Fruit fly (Drosophila melanogaster): ENCODE results near the gene CG46318.

Gene CG46318

DNA sequence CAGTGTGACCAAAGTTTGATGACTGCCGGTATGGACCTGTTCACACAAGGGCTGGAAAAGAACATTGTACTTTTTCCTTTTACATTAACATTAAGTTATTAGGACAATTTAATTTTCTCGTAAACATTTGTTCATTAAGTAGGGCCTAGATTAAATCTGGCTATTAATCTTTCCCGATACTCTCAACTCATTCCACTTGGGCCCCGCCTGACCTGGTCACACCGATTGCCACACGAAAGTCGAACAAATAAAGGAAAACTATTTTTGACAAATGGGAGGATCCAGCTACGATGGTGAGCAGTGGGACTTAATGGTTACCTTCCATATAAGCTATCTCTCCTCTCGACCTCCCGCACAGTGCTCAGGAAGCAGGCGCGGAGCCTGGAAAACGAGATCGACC is 16.9 kb upstream of the CG46318 start, which contains the start of the genes Cpsf73 and Gos28:
Cpsf73 (minus strand) TSS at position 28 of the 400 bp plus-strand sequence.
Gos28 (plus strand) TSS at position 214 of the 400 bp plus-strand sequence.
- TF ChIP-seq bab1 (GFP tag; optimal IDR thresholded peaks at IDR 0.05), result peak; percentile 26
- peak; percentile 41 for TF ChIP-seq Crg-1 (GFP tag; optimal IDR thresholded peaks at IDR 0.05)
- no peak for TF ChIP-seq Hr96 (GFP tag; optimal IDR thresholded peaks at IDR 0.05)
- no peak for TF ChIP-seq CG12768 (GFP tag; optimal IDR thresholded peaks at IDR 0.05)
- no peak for TF ChIP-seq CG1620 (GFP tag; optimal IDR thresholded peaks at IDR 0.05)
- TF ChIP-seq Mnt (GFP tag; optimal IDR thresholded peaks at IDR 0.05), result peak; percentile 5
- no peak for TF ChIP-seq kay (GFP tag; ENCODE audit: borderline replicate concordance)
- no peak for TF ChIP-seq pad (GFP tag; optimal IDR thresholded peaks at IDR 0.05)
- TF ChIP-seq CG7101 (tag; optimal IDR thresholded peaks at IDR 0.05), result peak; percentile 37
- TF ChIP-seq CG11617 (GFP tag; optimal IDR thresholded peaks at IDR 0.05), result peak; percentile 24
- peak; percentile 37 for TF ChIP-seq CG14711 (tag; optimal IDR thresholded peaks at IDR 0.05)

DNA sequence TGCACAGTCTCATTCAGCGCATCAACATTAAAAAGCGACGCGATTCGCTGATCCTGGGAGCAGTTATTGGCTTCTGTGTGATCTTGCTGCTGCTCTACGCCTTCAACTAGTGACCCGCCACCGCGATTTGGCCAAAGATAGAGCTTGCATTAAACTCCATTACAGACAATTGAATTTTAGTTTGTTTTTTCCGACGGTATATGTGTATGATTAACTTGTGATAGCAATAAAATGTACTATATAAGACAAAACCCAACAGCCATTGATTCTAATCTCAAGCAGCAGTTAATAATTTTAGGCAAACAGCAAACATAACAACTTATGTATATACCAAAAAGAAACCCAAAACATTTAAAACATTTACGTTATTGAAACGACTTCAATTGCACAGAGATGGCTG is 15.3 kb upstream of the CG46318 start, which contains the start of gene CG31231:
CG31231 (plus strand) TSS at position 301 of the 400 bp plus-strand sequence.
- TF ChIP-seq Crg-1 (GFP tag; optimal IDR thresholded peaks at IDR 0.05) (no peak), Clk (GFP tag; optimal IDR thresholded peaks at IDR 0.05) (no peak)

DNA sequence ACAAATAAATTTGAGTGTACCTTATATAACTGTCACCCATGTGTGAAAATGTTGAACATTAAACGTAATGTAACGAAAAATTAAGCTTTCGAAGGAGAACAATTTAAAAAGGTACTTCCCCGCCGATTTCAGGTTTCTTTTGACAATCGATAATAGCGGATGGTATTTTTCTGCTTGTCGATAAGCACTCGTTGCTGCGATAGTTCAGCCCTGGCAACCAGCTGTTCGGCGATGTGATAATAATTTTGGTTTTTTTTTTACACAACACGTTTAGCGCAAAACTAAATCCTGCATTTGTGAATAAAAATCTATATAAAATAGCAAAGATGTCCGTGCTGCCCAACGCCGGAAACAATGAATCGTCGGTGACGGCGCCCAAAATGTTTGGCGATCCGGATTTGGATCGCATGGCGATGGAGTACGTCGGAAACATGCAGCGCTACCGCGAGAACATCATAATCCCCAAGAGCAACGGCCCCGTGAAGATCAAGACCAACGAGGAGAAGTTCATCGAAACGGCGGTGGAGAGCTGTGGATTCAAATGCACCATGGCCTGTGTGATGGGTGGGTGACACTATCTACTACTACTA is 12.7 kb upstream of the CG46318 start, which contains the start of gene CG31229:
CG31229 (plus strand) TSS at position 194 of the 590 bp plus-strand sequence.
- TF ChIP-seq CG7045 (GFP tag; optimal IDR thresholded peaks at IDR 0.05) (no peak), bab1 (GFP tag; optimal IDR thresholded peaks at IDR 0.05) (peak; percentile 53), CG11617 (GFP tag; optimal IDR thresholded peaks at IDR 0.05) (peak; percentile 14)

DNA sequence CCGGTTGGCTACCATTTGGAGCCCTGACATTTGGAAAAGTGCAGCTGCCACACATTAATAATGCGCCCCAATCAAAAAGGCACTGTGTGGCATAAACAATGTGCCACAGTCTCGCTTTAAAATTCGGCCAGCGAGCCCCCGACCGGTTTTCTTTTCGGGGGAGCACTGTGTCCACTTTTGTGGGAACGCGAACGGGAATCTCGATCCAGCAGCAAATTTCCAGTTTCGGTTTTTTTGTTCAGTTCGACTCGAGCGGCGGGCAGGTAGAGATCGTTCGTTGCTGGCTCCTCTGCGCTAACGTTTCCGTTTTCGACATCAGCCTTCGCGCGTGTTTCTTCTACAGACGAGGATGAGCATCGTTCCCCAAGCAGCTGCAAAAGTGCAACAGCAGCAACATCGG is 11.3 kb upstream of the CG46318 start, which contains the start of gene CG7702:
CG7702 (plus strand) TSS at position 239 of the 400 bp plus-strand sequence.
- TF ChIP-seq pad (GFP tag; optimal IDR thresholded peaks at IDR 0.05) (no peak), ovo (GFP tag; optimal IDR thresholded peaks at IDR 0.05) (no peak)

DNA sequence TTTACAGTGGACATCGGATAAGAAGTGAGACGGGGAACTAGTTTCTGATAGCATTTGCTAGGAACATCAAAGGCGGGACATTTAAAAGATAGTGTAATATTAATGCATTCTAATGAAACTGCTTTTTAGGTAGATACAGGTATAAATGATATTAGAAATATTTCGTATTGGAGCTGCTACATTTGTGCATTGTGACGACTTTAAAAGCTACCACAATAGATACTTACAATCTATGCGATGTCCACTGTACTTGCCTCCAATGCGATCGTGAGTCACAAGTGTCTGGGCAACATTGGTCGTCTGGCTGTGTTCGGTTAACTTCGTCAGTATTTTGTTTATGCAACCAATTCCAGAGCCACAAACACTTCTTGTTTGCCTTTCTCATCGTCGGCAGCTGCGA is 10.6 kb upstream of the CG46318 start:
- TF ChIP-seq kay (GFP tag; ENCODE audit: borderline replicate concordance), result peak; percentile 25
- peak; percentile 7 for TF ChIP-seq Hr96 (GFP tag; optimal IDR thresholded peaks at IDR 0.05)
- no peak for TF ChIP-seq toe (GFP tag; optimal IDR thresholded peaks at IDR 0.05)

DNA sequence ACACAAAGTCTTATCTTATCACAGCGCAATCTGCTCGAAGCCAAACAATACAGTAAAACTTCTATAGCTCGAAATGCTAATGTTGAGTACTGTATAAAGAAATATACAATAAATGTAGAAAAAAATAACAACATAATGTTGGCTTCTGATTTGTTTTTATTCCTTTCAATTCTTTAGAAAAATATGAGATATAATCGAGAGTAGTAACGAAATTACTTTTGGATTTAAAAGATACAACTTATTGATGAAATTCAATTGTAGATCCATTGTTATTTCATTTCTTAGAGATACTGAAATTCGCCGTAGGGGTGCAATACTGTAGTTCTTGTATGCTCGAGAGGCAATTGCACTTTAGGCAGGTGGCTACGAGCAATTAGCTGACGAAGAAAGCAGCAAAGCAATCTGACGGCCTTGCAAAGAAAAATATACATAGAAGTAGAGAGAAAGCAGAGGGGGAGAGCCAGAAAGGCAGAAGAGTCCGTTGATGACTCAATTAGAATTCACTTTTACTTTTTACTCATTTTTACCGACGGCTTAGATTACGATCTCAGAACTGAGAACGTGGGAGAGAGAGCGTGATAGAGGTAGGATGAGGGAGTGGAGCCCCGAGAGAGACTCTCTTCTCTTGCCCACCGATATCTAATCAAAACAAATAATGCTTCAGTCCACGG is 9.8 kb upstream of the CG46318 start:
- TF ChIP-seq Clk (GFP tag; optimal IDR thresholded peaks at IDR 0.05), result no peak
- TF ChIP-seq Mnt (GFP tag; optimal IDR thresholded peaks at IDR 0.05), result no peak
- TF ChIP-seq bab1 (GFP tag; optimal IDR thresholded peaks at IDR 0.05), result peak; percentile 84
- peak; percentile 59 for TF ChIP-seq toe (GFP tag; optimal IDR thresholded peaks at IDR 0.05)
- TF ChIP-seq ovo (GFP tag; optimal IDR thresholded peaks at IDR 0.05), result no peak
- TF ChIP-seq Crg-1 (GFP tag; optimal IDR thresholded peaks at IDR 0.05), result no peak
- TF ChIP-seq CG12768 (GFP tag; optimal IDR thresholded peaks at IDR 0.05), result peak; percentile 13
- TF ChIP-seq Hr96 (GFP tag; optimal IDR thresholded peaks at IDR 0.05), result no peak
- TF ChIP-seq cnc (optimal IDR thresholded peaks at IDR 0.05), result no peak
- no peak for TF ChIP-seq CG11617 (GFP tag; optimal IDR thresholded peaks at IDR 0.05)
- peak; percentile 51 for TF ChIP-seq CG14711 (tag; optimal IDR thresholded peaks at IDR 0.05)
- TF ChIP-seq CG33017 (tag; optimal IDR thresholded peaks at IDR 0.05), result peak; percentile 55
- TF ChIP-seq pad (GFP tag; optimal IDR thresholded peaks at IDR 0.05), result peak; percentile 50
- TF ChIP-seq tj (GFP tag; optimal IDR thresholded peaks at IDR 0.05), result no peak
- TF ChIP-seq cic (GFP tag; optimal IDR thresholded peaks at IDR 0.05), result no peak
- TF ChIP-seq CG5204 (GFP tag; optimal IDR thresholded peaks at IDR 0.05), result no peak
- TF ChIP-seq CG7045 (GFP tag; optimal IDR thresholded peaks at IDR 0.05), result peak; percentile 76
- TF ChIP-seq kay (GFP tag; ENCODE audit: borderline replicate concordance), result peak; percentile 76
- no peak for TF ChIP-seq CG1620 (GFP tag; optimal IDR thresholded peaks at IDR 0.05)
- peak; percentile 76 for TF ChIP-seq CG7101 (tag; optimal IDR thresholded peaks at IDR 0.05)

DNA sequence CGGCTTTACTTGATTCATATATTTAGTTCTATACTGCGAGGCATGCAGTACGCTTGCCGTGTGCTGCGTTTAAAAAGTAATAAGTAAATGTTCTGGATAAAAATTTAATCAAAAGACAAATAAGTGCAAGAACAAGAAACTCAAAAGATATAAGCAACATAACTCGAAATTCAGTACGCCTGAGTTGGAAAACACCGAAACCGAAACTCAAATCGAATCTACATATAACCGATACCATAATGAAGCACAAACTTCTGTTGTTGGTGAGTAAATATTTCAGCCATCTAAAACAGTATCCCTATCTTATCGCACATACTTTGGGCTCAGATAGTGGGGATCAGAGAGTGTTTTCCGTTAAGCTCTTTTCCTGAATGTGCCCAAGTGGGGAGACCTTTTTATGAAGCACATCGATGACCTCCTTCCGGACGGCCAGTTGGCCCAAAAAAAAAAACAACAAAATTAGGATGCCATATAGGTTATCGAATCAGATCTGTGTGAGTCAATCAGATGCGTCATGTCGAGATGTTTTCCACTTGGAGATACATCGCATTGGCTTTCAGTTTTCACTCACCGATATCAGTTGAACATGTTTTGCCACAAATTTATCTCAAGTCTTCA is 9.2 kb upstream of the CG46318 start, which contains the start of gene CG31230:
CG31230 (plus strand) TSS at position 568 of the 618 bp plus-strand sequence.
- TF ChIP-seq pad (GFP tag; optimal IDR thresholded peaks at IDR 0.05), result no peak
- TF ChIP-seq Hr96 (GFP tag; optimal IDR thresholded peaks at IDR 0.05), result no peak
- TF ChIP-seq Clk (GFP tag; optimal IDR thresholded peaks at IDR 0.05), result no peak
- no peak for TF ChIP-seq Mnt (GFP tag; optimal IDR thresholded peaks at IDR 0.05)
- no peak for TF ChIP-seq tj (GFP tag; optimal IDR thresholded peaks at IDR 0.05)
- no peak for TF ChIP-seq CG12768 (GFP tag; optimal IDR thresholded peaks at IDR 0.05)
- no peak for TF ChIP-seq CG1620 (GFP tag; optimal IDR thresholded peaks at IDR 0.05)
- TF ChIP-seq CG11617 (GFP tag; optimal IDR thresholded peaks at IDR 0.05), result no peak
- no peak for TF ChIP-seq CG14711 (tag; optimal IDR thresholded peaks at IDR 0.05)
- no peak for TF ChIP-seq CG7101 (tag; optimal IDR thresholded peaks at IDR 0.05)
- TF ChIP-seq CG7045 (GFP tag; optimal IDR thresholded peaks at IDR 0.05), result no peak
- TF ChIP-seq cic (GFP tag; optimal IDR thresholded peaks at IDR 0.05), result peak; percentile 33
- TF ChIP-seq ovo (GFP tag; optimal IDR thresholded peaks at IDR 0.05), result peak; percentile 10
- no peak for TF ChIP-seq CG5204 (GFP tag; optimal IDR thresholded peaks at IDR 0.05)
